Worm (Caenorhabditis elegans): Measurements from ENCODE around the gene EGAP4.1.

Gene EGAP4.1

ce11 chrX:8712662-8713061 is 14.5 kb downstream of the EGAP4.1 start:
- TF ChIP-seq T22C8.4 (GFP tag; IDR thresholded peaks at IDR 0.05), result no peak

- TF ChIP-seq med-1 (GFP tag; optimal IDR thresholded peaks at IDR 0.05; ENCODE audit: insufficient read depth), result no peak
- TF ChIP-seq flt-1 (GFP tag; IDR thresholded peaks at IDR 0.05), result no peak
- TF ChIP-seq ref-1 (GFP tag; conservative IDR thresholded peaks at IDR 0.05), result no peak
- no peak for TF ChIP-seq klf-2 (GFP tag; conservative IDR thresholded peaks at IDR 0.05)
- TF ChIP-seq ztf-23 (GFP tag; IDR thresholded peaks at IDR 0.05), result no peak
- TF ChIP-seq T22C8.4 (GFP tag; IDR thresholded peaks at IDR 0.05), result no peak
- no peak for TF ChIP-seq tab-1 (GFP tag; IDR thresholded peaks at IDR 0.05)
- no peak for TF ChIP-seq ztf-29 (GFP tag; IDR thresholded peaks at IDR 0.05)
- TF ChIP-seq cog-1 (tag; optimal IDR thresholded peaks at IDR 0.05), result no peak
Measured at ce11 chrX:8711141-8711645, 16.0 kb downstream of the EGAP4.1 start, which contains the start of gene F53A9.1. F53A9.1 (plus strand) TSS chrX:8711595.

ce11 chrX:8709424-8709823 is 17.8 kb downstream of the EGAP4.1 start, which contains the start of gene kreg-1:
kreg-1 (plus strand) TSS chrX:8709764.
- TF ChIP-seq T22C8.4 (GFP tag; IDR thresholded peaks at IDR 0.05) (no peak), ztf-23 (GFP tag; IDR thresholded peaks at IDR 0.05) (no peak), ref-1 (GFP tag; conservative IDR thresholded peaks at IDR 0.05) (no peak), med-1 (GFP tag; optimal IDR thresholded peaks at IDR 0.05; ENCODE audit: insufficient read depth) (no peak), flt-1 (GFP tag; IDR thresholded peaks at IDR 0.05) (no peak), ztf-29 (GFP tag; IDR thresholded peaks at IDR 0.05) (no peak), klf-2 (GFP tag; conservative IDR thresholded peaks at IDR 0.05) (no peak), cog-1 (tag; optimal IDR thresholded peaks at IDR 0.05) (no peak), tab-1 (GFP tag; IDR thresholded peaks at IDR 0.05) (no peak)

- TF ChIP-seq klf-2 (GFP tag; conservative IDR thresholded peaks at IDR 0.05) (no peak), T22C8.4 (GFP tag; IDR thresholded peaks at IDR 0.05) (no peak)
Measured at ce11 chrX:8708053-8708452, 19.2 kb downstream of the EGAP4.1 start, which contains the start of gene F53A9.3. F53A9.3 (plus strand) TSS chrX:8708353.

ce11 chrX:8704830-8705229 is 22.4 kb downstream of the EGAP4.1 start:
- TF ChIP-seq ztf-29 (GFP tag; IDR thresholded peaks at IDR 0.05) (no peak), klf-2 (GFP tag; conservative IDR thresholded peaks at IDR 0.05) (no peak), cog-1 (tag; optimal IDR thresholded peaks at IDR 0.05) (no peak), ztf-23 (GFP tag; IDR thresholded peaks at IDR 0.05) (no peak), tab-1 (GFP tag; IDR thresholded peaks at IDR 0.05) (no peak), flt-1 (GFP tag; IDR thresholded peaks at IDR 0.05) (no peak), T22C8.4 (GFP tag; IDR thresholded peaks at IDR 0.05) (no peak), med-1 (GFP tag; optimal IDR thresholded peaks at IDR 0.05; ENCODE audit: insufficient read depth) (no peak), ref-1 (GFP tag; conservative IDR thresholded peaks at IDR 0.05) (no peak)

ce11 chrX:8703664-8704356 is 23.4 kb downstream of the EGAP4.1 start, which contains the start of gene jbts-14:
jbts-14 (plus strand) TSS chrX:8704306.
- TF ChIP-seq tab-1 (GFP tag; IDR thresholded peaks at IDR 0.05), result no peak

ce11 chrX:8697517-8697916 is 29.7 kb downstream of the EGAP4.1 start, which contains the start of gene frpr-8:
frpr-8 (plus strand) TSS chrX:8697817.
- TF ChIP-seq tab-1 (GFP tag; IDR thresholded peaks at IDR 0.05), result no peak
- TF ChIP-seq ztf-23 (GFP tag; IDR thresholded peaks at IDR 0.05), result no peak
- TF ChIP-seq klf-2 (GFP tag; conservative IDR thresholded peaks at IDR 0.05), result no peak
- TF ChIP-seq ztf-29 (GFP tag; IDR thresholded peaks at IDR 0.05), result no peak
- TF ChIP-seq T22C8.4 (GFP tag; IDR thresholded peaks at IDR 0.05), result no peak
- no peak for TF ChIP-seq flt-1 (GFP tag; IDR thresholded peaks at IDR 0.05)
- no peak for TF ChIP-seq cog-1 (tag; optimal IDR thresholded peaks at IDR 0.05)
- no peak for TF ChIP-seq med-1 (GFP tag; optimal IDR thresholded peaks at IDR 0.05; ENCODE audit: insufficient read depth)
- TF ChIP-seq ref-1 (GFP tag; conservative IDR thresholded peaks at IDR 0.05), result no peak

- TF ChIP-seq ztf-29 (GFP tag; IDR thresholded peaks at IDR 0.05), result no peak
- TF ChIP-seq klf-2 (GFP tag; conservative IDR thresholded peaks at IDR 0.05), result no peak
- no peak for TF ChIP-seq flt-1 (GFP tag; IDR thresholded peaks at IDR 0.05)
- TF ChIP-seq cog-1 (tag; optimal IDR thresholded peaks at IDR 0.05), result no peak
- no peak for TF ChIP-seq tab-1 (GFP tag; IDR thresholded peaks at IDR 0.05)
- no peak for TF ChIP-seq med-1 (GFP tag; optimal IDR thresholded peaks at IDR 0.05; ENCODE audit: insufficient read depth)
- no peak for TF ChIP-seq ref-1 (GFP tag; conservative IDR thresholded peaks at IDR 0.05)
- no peak for TF ChIP-seq ztf-23 (GFP tag; IDR thresholded peaks at IDR 0.05)
- no peak for TF ChIP-seq T22C8.4 (GFP tag; IDR thresholded peaks at IDR 0.05)
Measured at ce11 chrX:8681600-8681999, 45.6 kb downstream of the EGAP4.1 start, which contains the start of gene K09E2.1. K09E2.1 (plus strand) TSS chrX:8681900.

ce11 chrX:8677873-8678272 is 49.3 kb downstream of the EGAP4.1 start:
- TF ChIP-seq klf-2 (GFP tag; conservative IDR thresholded peaks at IDR 0.05), result no peak
- no peak for TF ChIP-seq T22C8.4 (GFP tag; IDR thresholded peaks at IDR 0.05)

- no peak for TF ChIP-seq tab-1 (GFP tag; IDR thresholded peaks at IDR 0.05)
- no peak for TF ChIP-seq med-1 (GFP tag; optimal IDR thresholded peaks at IDR 0.05; ENCODE audit: insufficient read depth)
- TF ChIP-seq klf-2 (GFP tag; conservative IDR thresholded peaks at IDR 0.05), result no peak
- TF ChIP-seq ztf-23 (GFP tag; IDR thresholded peaks at IDR 0.05), result no peak
- no peak for TF ChIP-seq cog-1 (tag; optimal IDR thresholded peaks at IDR 0.05)
- no peak for TF ChIP-seq ztf-29 (GFP tag; IDR thresholded peaks at IDR 0.05)
Measured at ce11 chrX:8677320-8677719, 49.9 kb downstream of the EGAP4.1 start.
